Worm (Caenorhabditis elegans) whole organism, L2 larva: ENCODE measurements around the gene ssp-36.

ENCODE experiments used
- C34F6.9 ChIP-seq: fragments of 150-350 bp; optimal IDR thresholded peaks from 2 replicates; lab custom pipeline; 2014; ENCODE audit warnings: missing biosample characterization, missing genetic modification characterization
- F13H6.1 ChIP-seq: sonication (generic microtip); optimal IDR thresholded peaks from 2 replicates; lab custom pipeline; 2016; ENCODE audit warnings: missing genetic modification characterization, missing compliant biosample characterization
- R02D3.7 ChIP-seq: fragments of 150-350 bp; optimal IDR thresholded peaks from 2 replicates; lab custom pipeline; 2014; ENCODE audit warnings: missing biosample characterization, missing genetic modification characterization
- Y55F3AM.14 ChIP-seq: fragments of 200-800 bp; sonication (Bioruptor generic); optimal IDR thresholded peaks from 2 replicates; lab custom pipeline; 2018; ENCODE audit warnings: mild to moderate bottlenecking, missing genetic modification characterization, missing compliant biosample characterization
- alr-1 ChIP-seq: fragments of 150-350 bp; optimal IDR thresholded peaks from 2 replicates; lab custom pipeline; 2014; ENCODE audit warnings: missing biosample characterization, missing genetic modification characterization
- aly-2 ChIP-seq: fragments of 150-350 bp; optimal IDR thresholded peaks from 2 replicates; lab custom pipeline; 2014; ENCODE audit warnings: missing biosample characterization, missing genetic modification characterization
- ama-1 ChIP-seq: fragments of 150-350 bp; optimal IDR thresholded peaks from 2 replicates; lab custom pipeline; 2018; ENCODE audit warnings: inconsistent platforms
- blmp-1 ChIP-seq: sonication (generic microtip); optimal IDR thresholded peaks from 2 replicates; lab custom pipeline; 2017; ENCODE audit warnings: missing genetic modification characterization, mild to moderate bottlenecking, missing compliant biosample characterization, antibody characterized with exemption, moderate library complexity; ENCODE audit not compliant: insufficient read depth
- ceh-82 ChIP-seq: fragments of 150-350 bp; optimal IDR thresholded peaks from 2 replicates; lab custom pipeline; 2014; ENCODE audit warnings: missing biosample characterization, missing genetic modification characterization
- crh-2 ChIP-seq: sonication (generic microtip); optimal IDR thresholded peaks from 2 replicates; lab custom pipeline; 2017; ENCODE audit warnings: missing biosample characterization, missing genetic modification characterization
- elt-3 ChIP-seq: sonication (generic microtip); optimal IDR thresholded peaks from 2 replicates; lab custom pipeline; 2017; ENCODE audit warnings: missing biosample characterization, missing genetic modification characterization
- fos-1 ChIP-seq: fragments of 150-350 bp; optimal IDR thresholded peaks from 2 replicates; lab custom pipeline; 2014; ENCODE audit warnings: missing biosample characterization, missing genetic modification characterization
- gmeb-1 ChIP-seq: fragments of 150-350 bp; optimal IDR thresholded peaks from 2 replicates; lab custom pipeline; 2014; ENCODE audit warnings: missing biosample characterization, missing genetic modification characterization
- lin-39 ChIP-seq: fragments of 150-350 bp; optimal IDR thresholded peaks from 2 replicates; lab custom pipeline; 2014; ENCODE audit warnings: missing biosample characterization, missing genetic modification reagents, missing genetic modification characterization
- lsy-2 ChIP-seq, 2 experiments: fragments of 150-350 bp in 1 of 2; sonication (generic microtip) in 1 of 2; optimal IDR thresholded peaks; 2 replicates each; lab custom pipeline; 2014 to 2017; ENCODE audit warnings: missing biosample characterization in 2 of 2, missing genetic modification characterization in 2 of 2
- mab-5 ChIP-seq: fragments of 150-350 bp; optimal IDR thresholded peaks from 2 replicates; lab custom pipeline; 2014; ENCODE audit warnings: missing biosample characterization, missing genetic modification characterization
- mbf-1 ChIP-seq: sonication (generic microtip); optimal IDR thresholded peaks from 2 replicates; lab custom pipeline; 2017; ENCODE audit warnings: missing biosample characterization, missing genetic modification characterization
- mdl-1 ChIP-seq, 2 experiments: fragments of 150-350 bp in 1 of 2; sonication (generic microtip) in 1 of 2; optimal IDR thresholded peaks; 2 replicates each; lab custom pipeline; 2017; ENCODE audit warnings: missing biosample characterization in 2 of 2, missing genetic modification characterization in 2 of 2
- nhr-10 ChIP-seq: sonication (generic microtip); optimal IDR thresholded peaks from 2 replicates; lab custom pipeline; 2017; ENCODE audit warnings: missing biosample characterization, missing genetic modification characterization
- nhr-129 ChIP-seq: fragments of 150-350 bp; optimal IDR thresholded peaks from 2 replicates; lab custom pipeline; 2014; ENCODE audit warnings: missing biosample characterization, missing genetic modification characterization
- nhr-21 ChIP-seq: fragments of 150-350 bp; optimal IDR thresholded peaks from 2 replicates; lab custom pipeline; 2014; ENCODE audit warnings: missing biosample characterization, missing genetic modification characterization
- nhr-23 ChIP-seq: fragments of 150-350 bp; optimal IDR thresholded peaks from 2 replicates; lab custom pipeline; 2014; ENCODE audit warnings: missing biosample characterization, missing genetic modification reagents, missing genetic modification characterization
- nhr-237 ChIP-seq: fragments of 150-350 bp; optimal IDR thresholded peaks from 2 replicates; lab custom pipeline; 2014; ENCODE audit warnings: missing biosample characterization, missing genetic modification characterization
- nhr-25 ChIP-seq: fragments of 150-350 bp; sonication (generic microtip); optimal IDR thresholded peaks from 3 replicates; lab custom pipeline; 2014; ENCODE audit warnings: missing biosample characterization, missing genetic modification characterization
- nhr-77 ChIP-seq: fragments of 150-350 bp; optimal IDR thresholded peaks from 2 replicates; lab custom pipeline; 2014; ENCODE audit warnings: missing biosample characterization, missing genetic modification characterization
- peb-1 ChIP-seq: fragments of 150-350 bp; optimal IDR thresholded peaks from 2 replicates; lab custom pipeline; 2014; ENCODE audit warnings: missing biosample characterization, missing genetic modification characterization
- sem-4 ChIP-seq: fragments of 150-350 bp; optimal IDR thresholded peaks from 2 replicates; lab custom pipeline; 2014; ENCODE audit warnings: missing biosample characterization, missing genetic modification reagents, missing genetic modification characterization
- skn-1 ChIP-seq: sonication (generic microtip); optimal IDR thresholded peaks from 2 replicates; lab custom pipeline; 2017; ENCODE audit warnings: missing biosample characterization, missing genetic modification characterization
- sma-3 ChIP-seq: sonication (generic microtip); optimal IDR thresholded peaks from 2 replicates; lab custom pipeline; 2016; ENCODE audit warnings: missing genetic modification reagents, missing genetic modification characterization, missing compliant biosample characterization
- sma-9 ChIP-seq, 2 experiments: fragments of 150-350 bp in 1 of 2; sonication (generic microtip) in 1 of 2; optimal IDR thresholded peaks; 2 replicates each; lab custom pipeline; 2014 to 2016; ENCODE audit warnings: missing genetic modification characterization in 2 of 2, mild to moderate bottlenecking in 1 of 2, missing biosample characterization in 1 of 2, missing compliant biosample characterization in 1 of 2, missing genetic modification reagents in 1 of 2, moderate library complexity in 1 of 2
- snpc-4 ChIP-seq: fragments of 150-350 bp; optimal IDR thresholded peaks from 2 replicates; lab custom pipeline; 2014; ENCODE audit warnings: missing biosample characterization, missing genetic modification characterization
- unc-39 ChIP-seq: fragments of 150-350 bp; optimal IDR thresholded peaks from 2 replicates; lab custom pipeline; 2014; ENCODE audit warnings: missing biosample characterization, missing genetic modification characterization
- zag-1 ChIP-seq: fragments of 150-350 bp; optimal IDR thresholded peaks from 2 replicates; lab custom pipeline; 2014; ENCODE audit warnings: missing biosample characterization, missing genetic modification characterization
- ztf-1 ChIP-seq: fragments of 200-800 bp; sonication (Bioruptor generic); conservative IDR thresholded peaks from 2 replicates; pipeline ENCODE4 v1.3.6; 2022; ENCODE audit warnings: missing genetic modification characterization, missing compliant biosample characterization
- ztf-4 ChIP-seq: fragments of 150-350 bp; optimal IDR thresholded peaks from 2 replicates; lab custom pipeline; 2014; ENCODE audit warnings: missing biosample characterization, missing genetic modification characterization

ssp-36 gene

DNA sequence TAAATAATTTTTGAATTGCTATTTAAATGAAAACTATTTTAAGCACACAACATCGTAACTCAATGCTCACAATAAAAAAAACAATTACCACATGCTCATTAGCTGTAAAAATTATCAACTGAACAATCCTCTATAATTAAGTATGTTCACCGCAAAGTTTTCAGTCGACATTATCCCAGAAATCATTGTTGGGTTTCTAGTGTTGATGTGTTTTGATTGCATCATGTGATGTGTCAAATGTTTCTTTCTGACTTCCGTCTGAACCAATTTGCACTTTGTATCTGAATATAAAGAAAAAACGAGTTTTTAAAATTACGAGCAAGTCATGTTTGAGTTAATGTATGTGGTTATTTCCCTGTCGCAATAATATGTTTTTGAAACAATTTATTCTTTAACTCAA is 48.3 kb downstream of the ssp-36 start:
- TF ChIP-seq zag-1 (tag; lab: Kevin White, UChicago) (no peak), nhr-10 (tag; lab: Kevin White, UChicago) (no peak), crh-2 (tag; lab: Kevin White, UChicago) (no peak), nhr-129 (tag; lab: Kevin White, UChicago) (peak; percentile 98), ztf-1 (no peak), nhr-21 (no peak), sma-9 (GFP tag; optimal IDR thresholded peaks at IDR 0.05; lab: Kevin White, UChicago) (peak; percentile 6), sma-9 (tag; optimal IDR thresholded peaks at IDR 0.05; lab: Kevin White, UChicago) (no peak), peb-1 (no peak), unc-39 (no peak)

DNA sequence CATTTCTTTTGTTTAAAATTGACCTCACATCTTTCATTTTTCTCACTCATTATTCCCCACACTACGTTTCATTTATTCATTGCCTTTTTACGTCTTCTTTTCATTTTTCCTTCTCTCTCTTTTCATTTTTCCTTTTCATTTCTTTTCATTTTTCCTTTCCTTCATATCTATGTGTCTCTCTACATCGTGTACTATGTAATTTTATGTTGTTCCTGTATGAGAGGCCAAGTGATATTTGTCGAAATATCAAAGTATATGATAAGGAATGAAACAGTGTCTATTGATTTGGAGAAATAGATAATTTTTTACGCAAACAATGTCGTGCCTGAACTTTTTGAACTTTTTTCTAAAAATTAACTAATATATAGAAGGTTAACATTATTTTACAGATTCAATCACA is 49.7 kb downstream of the ssp-36 start:
- TF ChIP-seq lsy-2 (tag; optimal IDR thresholded peaks at IDR 0.05; lab: Kevin White, UChicago): peak in 1 of 2 experiments; percentile 15
- TF ChIP-seq sma-3 (GFP tag; lab: Kevin White, UChicago): peak; percentile 24
- no peak for TF ChIP-seq ztf-4 (tag; lab: Kevin White, UChicago)
- TF ChIP-seq C34F6.9 (tag; lab: Kevin White, UChicago): peak; percentile 16
- TF ChIP-seq snpc-4 (tag; lab: Kevin White, UChicago): peak; percentile 7
- TF ChIP-seq fos-1 (tag; lab: Kevin White, UChicago): peak; percentile 92
- peak; percentile 69 for TF ChIP-seq crh-2 (tag; lab: Kevin White, UChicago)
- TF ChIP-seq mdl-1 (tag; optimal IDR thresholded peaks at IDR 0.05; lab: Kevin White, UChicago): no peak
- TF ChIP-seq nhr-10 (tag; lab: Kevin White, UChicago): no peak
- TF ChIP-seq nhr-237 (tag; lab: Kevin White, UChicago): no peak
- TF ChIP-seq F13H6.1 (tag; lab: Kevin White, UChicago): no peak
- TF ChIP-seq skn-1 (tag; lab: Kevin White, UChicago): peak; percentile 40
- TF ChIP-seq aly-2: no peak
- TF ChIP-seq ama-1: no peak
- TF ChIP-seq elt-3 (tag; lab: Kevin White, UChicago): no peak
- TF ChIP-seq Y55F3AM.14 (GFP tag; lab: Kevin White, UChicago): no peak
- TF ChIP-seq ceh-82 (tag; lab: Kevin White, UChicago): no peak
- TF ChIP-seq nhr-25 (tag; lab: Kevin White, UChicago): peak; percentile 63
- no peak for TF ChIP-seq mab-5 (tag; lab: Kevin White, UChicago)
- TF ChIP-seq nhr-21: peak; percentile 21
- TF ChIP-seq nhr-23 (tag; lab: Kevin White, UChicago): no peak
- no peak for TF ChIP-seq alr-1 (tag; lab: Kevin White, UChicago)
- TF ChIP-seq blmp-1 (tag; lab: Kevin White, UChicago): peak; percentile 93
- no peak for TF ChIP-seq unc-39
- TF ChIP-seq nhr-77 (tag; lab: Kevin White, UChicago): no peak
- no peak for TF ChIP-seq lin-39
- no peak for TF ChIP-seq zag-1 (tag; lab: Kevin White, UChicago)
- no peak for TF ChIP-seq sem-4 (tag; lab: Kevin White, UChicago)
- no peak for TF ChIP-seq peb-1
- TF ChIP-seq nhr-129 (tag; lab: Kevin White, UChicago): peak; percentile 31
- no peak for TF ChIP-seq gmeb-1 (tag; lab: Kevin White, UChicago)
- no peak for TF ChIP-seq R02D3.7
- TF ChIP-seq mbf-1 (tag; lab: Kevin White, UChicago): no peak
- TF ChIP-seq, all 48 proteins: peak for 11
